Worm (Caenorhabditis elegans): ENCODE measurements around the gene spat-3.

DNA sequence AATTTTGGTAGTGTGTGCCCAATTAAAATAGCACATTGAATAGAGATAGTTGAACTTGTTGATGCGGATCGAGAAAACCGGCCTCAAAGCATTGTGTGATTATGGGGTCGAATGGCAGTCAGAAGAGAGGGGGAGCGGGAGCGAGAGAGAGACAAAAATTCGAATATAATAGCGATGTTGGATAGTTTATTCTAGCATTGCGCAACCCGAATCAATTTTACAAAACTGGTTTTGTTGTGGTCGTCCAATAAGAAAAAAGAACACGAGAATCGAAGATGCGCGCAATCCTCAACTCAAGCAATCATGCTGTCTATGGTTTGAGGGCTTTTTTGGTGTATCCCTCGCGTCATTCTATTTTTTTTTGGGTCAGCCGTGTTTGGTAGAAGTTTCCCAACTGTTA lies 52.2 kb downstream of the spat-3 start:
- TF ChIP-seq blmp-1 (tag; optimal IDR thresholded peaks at IDR 0.05; ENCODE audit: insufficient read depth) (no peak), sma-3 (GFP tag; optimal IDR thresholded peaks at IDR 0.05) (no peak), nhr-23 (tag; optimal IDR thresholded peaks at IDR 0.05) (no peak), ceh-82 (tag; optimal IDR thresholded peaks at IDR 0.05) (no peak), elt-1 (tag; optimal IDR thresholded peaks at IDR 0.05) (no peak), ceh-16 (tag; optimal IDR thresholded peaks at IDR 0.05) (no peak), ztf-11 (tag; optimal IDR thresholded peaks at IDR 0.05) (no peak), ztf-1 (GFP tag; conservative IDR thresholded peaks at IDR 0.05) (no peak), nhr-77 (tag; optimal IDR thresholded peaks at IDR 0.05) (no peak), nhr-10 (tag; optimal IDR thresholded peaks at IDR 0.05) (no peak), elt-3 (tag; optimal IDR thresholded peaks at IDR 0.05) (no peak), egl-27 (tag; optimal IDR thresholded peaks at IDR 0.05) (no peak)

Data from whole organism, L2 larva.